Fruit fly (Drosophila melanogaster) whole organism, pupa: Measurements from ENCODE around the gene CG5078.
A peak's percentile ranks its signal among the peaks of the same experiment; 100 is the strongest.

Experiments
- CG12605 ChIP-seq: fragments of 200-800 bp; sonication (Bioruptor generic); IDR thresholded peaks from 2 replicates; pipeline ENCODE4 v1.3.6; 2022; ENCODE audit warnings: missing biosample characterization, missing genetic modification characterization
- CG13204 ChIP-seq: fragments of 200-800 bp; sonication (Bioruptor generic); optimal IDR thresholded peaks from 2 replicates; lab custom pipeline; 2018; ENCODE audit warnings: missing biosample characterization, mild to moderate bottlenecking, missing genetic modification characterization, moderate library complexity
- CG14655 ChIP-seq: fragments of 200-800 bp; sonication (Bioruptor generic); optimal IDR thresholded peaks from 3 replicates; lab custom pipeline; 2017; ENCODE audit warnings: mild to moderate bottlenecking, missing biosample characterization, missing genetic modification reagents, missing genetic modification characterization
- CG34367 ChIP-seq: fragments of 200-800 bp; sonication (Bioruptor generic); optimal IDR thresholded peaks from 2 replicates; lab custom pipeline; 2018; ENCODE audit warnings: missing biosample characterization, mild to moderate bottlenecking, missing genetic modification characterization
- CG9948 ChIP-seq: fragments of 200-800 bp; sonication (Bioruptor generic); optimal IDR thresholded peaks from 2 replicates; lab custom pipeline; 2018; ENCODE audit warnings: missing biosample characterization, mild to moderate bottlenecking, missing genetic modification characterization, moderate library complexity
- D1 ChIP-seq: fragments of 200-800 bp; sonication (Bioruptor generic); optimal IDR thresholded peaks from 2 replicates; lab custom pipeline; 2018; ENCODE audit warnings: missing biosample characterization, mild to moderate bottlenecking, missing genetic modification characterization, moderate library complexity
- EcR ChIP-seq: fragments of 200-800 bp; sonication (Bioruptor generic); optimal IDR thresholded peaks from 3 replicates; lab custom pipeline; 2019; ENCODE audit warnings: missing biosample characterization, missing genetic modification characterization, mild to moderate bottlenecking, moderate library complexity, missing genetic modification reagents
- Ets98B ChIP-seq: fragments of 200-800 bp; sonication (Bioruptor generic); IDR thresholded peaks from 2 replicates; pipeline ENCODE4 v1.3.6; 2022; ENCODE audit warnings: missing biosample characterization, missing genetic modification characterization
- Pif1A ChIP-seq: fragments of 200-800 bp; sonication (Bioruptor generic); optimal IDR thresholded peaks from 3 replicates; lab custom pipeline; 2016; ENCODE audit warnings: missing biosample characterization, missing genetic modification characterization
- Pif1B ChIP-seq: fragments of 200-800 bp; sonication (Bioruptor generic); optimal IDR thresholded peaks from 3 replicates; lab custom pipeline; 2016; ENCODE audit warnings: missing biosample characterization, missing genetic modification characterization
- Snoo ChIP-seq: fragments of 200-800 bp; sonication (Bioruptor generic); optimal IDR thresholded peaks from 3 replicates; lab custom pipeline; 2017; ENCODE audit warnings: missing biosample characterization, mild to moderate bottlenecking, missing genetic modification characterization, inconsistent platforms
- rn ChIP-seq: fragments of 200-800 bp; sonication (Bioruptor generic); IDR thresholded peaks from 2 replicates; pipeline ENCODE4 v1.3.6; 2022; ENCODE audit warnings: missing biosample characterization, missing genetic modification characterization

DNA sequence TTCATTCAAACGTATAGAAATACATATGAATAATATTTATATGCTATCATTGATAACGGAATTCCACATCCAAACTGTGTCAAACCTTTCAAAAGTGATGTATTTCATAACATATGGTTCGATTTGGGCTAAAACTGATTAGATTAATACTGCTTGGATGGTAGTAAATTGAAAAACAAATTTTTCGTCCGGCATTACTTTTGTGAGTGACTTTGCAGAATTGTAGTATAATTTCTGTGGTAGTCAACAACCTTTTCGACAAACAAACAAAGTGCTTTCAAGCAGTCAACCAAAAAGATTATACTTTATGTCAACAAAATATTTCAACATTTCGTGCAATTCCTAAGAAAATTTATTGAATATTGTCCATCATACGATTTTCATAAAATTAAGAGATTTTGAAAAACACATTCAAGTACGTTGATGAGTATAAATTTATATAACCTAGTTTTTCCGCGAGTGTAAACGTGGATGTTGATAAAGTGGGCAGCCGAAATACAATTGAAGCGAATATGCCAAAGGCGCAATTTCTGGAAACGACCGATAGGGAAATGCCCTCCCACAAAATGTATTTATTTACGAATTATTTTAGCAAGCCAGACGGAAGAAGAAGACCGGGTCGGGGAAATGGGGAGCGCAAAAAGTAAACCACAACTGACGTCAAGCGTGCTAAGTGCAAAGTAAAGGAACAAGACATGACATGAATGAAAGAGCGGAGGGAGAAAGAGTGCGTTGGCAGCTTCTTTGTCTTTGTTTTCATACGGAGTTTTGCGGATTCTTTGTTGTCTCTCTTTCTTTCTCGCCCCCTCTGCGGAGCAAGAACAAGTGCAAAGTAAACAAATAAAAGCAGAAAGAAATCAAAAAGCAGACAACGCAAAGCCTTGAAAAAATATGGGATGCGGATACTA, 12.3 kb downstream of the CG5078 start:
- 0 out of 2 replicates have a peak, but pooled peaks have one; percentile 33 for TF ChIP-seq Ets98B
- TF ChIP-seq Snoo, result peak; percentile 30
- TF ChIP-seq rn (GFP tag; lab: Robert Waterston, UW), result no peak
- TF ChIP-seq Pif1B (GFP tag; lab: Kevin White, UChicago), result peak; percentile 54
- TF ChIP-seq CG13204 (GFP tag; lab: Kevin White, UChicago), result peak; percentile 67
- TF ChIP-seq CG14655 (GFP tag; lab: Kevin White, UChicago), result peak; percentile 48
- TF ChIP-seq CG12605 (GFP tag; lab: Robert Waterston, UW), result peak; percentile 69
- TF ChIP-seq Pif1A (GFP tag; lab: Kevin White, UChicago), result peak; percentile 24
- TF ChIP-seq CG9948, result peak; percentile 7
- peak; percentile 19 for TF ChIP-seq CG34367 (tag; lab: Kevin White, UChicago)
- TF ChIP-seq D1 (tag; lab: Kevin White, UChicago), result peak; percentile 44
- TF ChIP-seq EcR (GFP tag; lab: Kevin White, UChicago), result peak; percentile 86
